Fruit fly (Drosophila melanogaster) whole organism, embryonic: Measurements from ENCODE around the gene CtBP.

ENCODE experiments used
- CG1024 ChIP-seq: fragments of 200-800 bp; sonication (Bioruptor generic); IDR thresholded peaks from 2 replicates; pipeline ENCODE4 v1.3.6; 2022; ENCODE audit warnings: missing biosample characterization, missing genetic modification characterization
- CG10654 ChIP-seq: fragments of 200-800 bp; sonication (Bioruptor generic); optimal IDR thresholded peaks from 2 replicates; lab custom pipeline; 2016; ENCODE audit warnings: missing biosample characterization, missing genetic modification characterization
- CG10979 ChIP-seq: fragments of 200-800 bp; sonication (Bioruptor generic); optimal IDR thresholded peaks from 2 replicates; lab custom pipeline; 2018; ENCODE audit warnings: missing biosample characterization, mild to moderate bottlenecking, missing genetic modification characterization, moderate library complexity
- CG12299 ChIP-seq: fragments of 200-800 bp; sonication (Bioruptor generic); optimal IDR thresholded peaks from 2 replicates; lab custom pipeline; 2018; ENCODE audit warnings: missing biosample characterization, mild to moderate bottlenecking, missing genetic modification characterization
- CG12391 ChIP-seq: fragments of 200-800 bp; sonication (Bioruptor generic); optimal IDR thresholded peaks from 3 replicates; lab custom pipeline; 2018; ENCODE audit warnings: missing biosample characterization, mild to moderate bottlenecking, missing genetic modification characterization, moderate library complexity
- CG13287 ChIP-seq: fragments of 200-800 bp; sonication (Bioruptor generic); IDR thresholded peaks from 2 replicates; pipeline ENCODE4 v1.3.6; 2022; ENCODE audit warnings: missing biosample characterization, missing genetic modification characterization; ENCODE audit not compliant: partially characterized antibody
- CG13624 ChIP-seq: fragments of 200-800 bp; sonication (Bioruptor generic); optimal IDR thresholded peaks from 2 replicates; lab custom pipeline; 2016; ENCODE audit warnings: missing biosample characterization, missing genetic modification characterization
- CG14050 ChIP-seq: fragments of 200-800 bp; sonication (Bioruptor generic); IDR thresholded peaks from 3 replicates; pipeline ENCODE4 v1.3.6; 2022; ENCODE audit warnings: missing biosample characterization, missing genetic modification characterization
- CG14710 ChIP-seq: fragments of 200-800 bp; sonication (Bioruptor generic); optimal IDR thresholded peaks from 3 replicates; lab custom pipeline; 2019; ENCODE audit warnings: missing biosample characterization, mild to moderate bottlenecking, missing genetic modification characterization, moderate library complexity
- CG15073 ChIP-seq: fragments of 200-800 bp; sonication (Bioruptor generic); optimal IDR thresholded peaks from 2 replicates; lab custom pipeline; 2016; ENCODE audit warnings: missing biosample characterization, missing genetic modification characterization
- CG1603 ChIP-seq: fragments of 200-800 bp; sonication (Bioruptor generic); optimal IDR thresholded peaks from 2 replicates; lab custom pipeline; 2019; ENCODE audit warnings: missing biosample characterization, mild to moderate bottlenecking, missing genetic modification characterization, moderate library complexity
- CG16815 ChIP-seq: fragments of 200-800 bp; sonication (Bioruptor generic); optimal IDR thresholded peaks from 3 replicates; lab custom pipeline; 2017; ENCODE audit warnings: missing biosample characterization, mild to moderate bottlenecking, missing genetic modification characterization
- CG17361 ChIP-seq: fragments of 200-800 bp; sonication (Bioruptor generic); IDR thresholded peaks from 3 replicates; pipeline ENCODE4 v1.3.6; 2022; ENCODE audit warnings: missing biosample characterization, missing genetic modification characterization
- CG18262 ChIP-seq: fragments of 200-800 bp; optimal IDR thresholded peaks from 3 replicates; lab custom pipeline; 2019; ENCODE audit warnings: missing biosample characterization, mild to moderate bottlenecking, missing genetic modification characterization, moderate library complexity
- CG31365 ChIP-seq: fragments of 200-800 bp; sonication (Bioruptor generic); optimal IDR thresholded peaks from 2 replicates; lab custom pipeline; 2018; ENCODE audit warnings: missing biosample characterization, mild to moderate bottlenecking, missing genetic modification characterization
- CG32767 ChIP-seq: fragments of 200-800 bp; sonication (Bioruptor generic); IDR thresholded peaks from 2 replicates; pipeline ENCODE4 v1.3.6; 2022; ENCODE audit warnings: missing biosample characterization, missing genetic modification characterization
- CG3407 ChIP-seq: fragments of 200-800 bp; sonication (Bioruptor generic); optimal IDR thresholded peaks from 2 replicates; lab custom pipeline; 2018; ENCODE audit warnings: missing biosample characterization, mild to moderate bottlenecking, missing genetic modification characterization
- CG3838 ChIP-seq: fragments of 200-800 bp; sonication (Bioruptor generic); optimal IDR thresholded peaks from 3 replicates; lab custom pipeline; 2016; ENCODE audit warnings: missing biosample characterization, missing genetic modification characterization
- CG4617 ChIP-seq: fragments of 200-800 bp; sonication (Bioruptor generic); optimal IDR thresholded peaks from 3 replicates; lab custom pipeline; 2016; ENCODE audit warnings: missing biosample characterization, missing genetic modification characterization, borderline replicate concordance
- CG7928 ChIP-seq: fragments of 200-800 bp; sonication (Bioruptor generic); optimal IDR thresholded peaks from 2 replicates; lab custom pipeline; 2017; ENCODE audit warnings: missing biosample characterization, mild to moderate bottlenecking, missing genetic modification characterization
- CG7963 ChIP-seq: fragments of 200-800 bp; sonication (Bioruptor generic); IDR thresholded peaks from 3 replicates; pipeline ENCODE4 v1.3.6; 2022; ENCODE audit warnings: missing biosample characterization, missing genetic modification characterization; ENCODE audit not compliant: partially characterized antibody
- CG8089 ChIP-seq: fragments of 200-800 bp; sonication (Bioruptor generic); optimal IDR thresholded peaks from 3 replicates; lab custom pipeline; 2016; ENCODE audit warnings: missing biosample characterization, missing genetic modification characterization
- CG8290 ChIP-seq, 3 experiments: fragments of 200-800 bp; sonication (Bioruptor generic); optimal IDR thresholded peaks; 2 replicates each; lab custom pipeline; 2016 to 2019; ENCODE audit warnings: missing biosample characterization in 3 of 3, missing genetic modification characterization in 3 of 3, mild to moderate bottlenecking in 2 of 3, moderate library complexity in 1 of 3
- CG8478 ChIP-seq: fragments of >200 bp; optimal IDR thresholded peaks from 2 replicates; lab custom pipeline; 2018
- Dp ChIP-seq: fragments of 200-800 bp; sonication (Bioruptor generic); optimal IDR thresholded peaks from 2 replicates; lab custom pipeline; 2018; ENCODE audit warnings: missing biosample characterization, mild to moderate bottlenecking, missing genetic modification characterization, moderate library complexity
- Hmx ChIP-seq: fragments of 200-800 bp; sonication (Bioruptor generic); optimal IDR thresholded peaks from 2 replicates; lab custom pipeline; 2016; ENCODE audit warnings: missing biosample characterization, missing genetic modification characterization
- Oli ChIP-seq: fragments of 200-800 bp; sonication (Bioruptor generic); optimal IDR thresholded peaks from 2 replicates; lab custom pipeline; 2018; ENCODE audit warnings: missing biosample characterization, mild to moderate bottlenecking, missing genetic modification characterization, moderate library complexity
- Sry-β ChIP-seq: fragments of 200-800 bp; sonication (Bioruptor generic); optimal IDR thresholded peaks from 2 replicates; lab custom pipeline; 2018; ENCODE audit warnings: missing biosample characterization, mild to moderate bottlenecking, missing genetic modification characterization, moderate library complexity
- Stat92E ChIP-seq, 3 experiments: fragments of >200 bp in 2 of 3; fragments of 200-800 bp in 1 of 3; sonication (Bioruptor generic) in 1 of 3; optimal IDR thresholded peaks; 2 replicates each; lab custom pipeline; 2017 to 2019; ENCODE audit warnings: missing biosample characterization in 3 of 3, missing genetic modification characterization in 3 of 3, mild to moderate bottlenecking in 1 of 3, moderate library complexity in 1 of 3
- Usf ChIP-seq: fragments of 200-800 bp; sonication (Bioruptor generic); optimal IDR thresholded peaks from 2 replicates; lab custom pipeline; 2017; ENCODE audit warnings: missing genotype, missing biosample characterization, missing genetic modification characterization
- az2 ChIP-seq: fragments of 200-800 bp; sonication (Bioruptor generic); optimal IDR thresholded peaks from 3 replicates; lab custom pipeline; 2016; ENCODE audit warnings: missing biosample characterization, missing genetic modification characterization
- bbx ChIP-seq: fragments of 200-800 bp; sonication (Bioruptor generic); IDR thresholded peaks from 2 replicates; pipeline ENCODE4 v1.3.6; 2022; ENCODE audit warnings: missing biosample characterization, missing genetic modification characterization; ENCODE audit not compliant: partially characterized antibody
- br ChIP-seq: fragments of >200 bp; optimal IDR thresholded peaks from 2 replicates; lab custom pipeline; 2017
- cato ChIP-seq: fragments of 200-800 bp; sonication (Bioruptor generic); optimal IDR thresholded peaks from 2 replicates; lab custom pipeline; 2016; ENCODE audit warnings: missing biosample characterization, missing genetic modification characterization, borderline replicate concordance
- dan ChIP-seq: fragments of 200-800 bp; sonication (Bioruptor generic); IDR thresholded peaks from 2 replicates; pipeline ENCODE4 v1.3.6; 2022; ENCODE audit warnings: missing biosample characterization, missing genetic modification characterization
- dimm ChIP-seq: fragments of 200-800 bp; sonication (Bioruptor generic); IDR thresholded peaks from 2 replicates; pipeline ENCODE4 v1.3.6; 2022; ENCODE audit warnings: missing biosample characterization, missing genetic modification characterization
- her ChIP-seq: fragments of 200-800 bp; sonication (Bioruptor generic); optimal IDR thresholded peaks from 2 replicates; lab custom pipeline; 2016; ENCODE audit warnings: missing biosample characterization, missing genetic modification characterization
- nerfin-1 ChIP-seq: fragments of 200-800 bp; sonication (Bioruptor generic); optimal IDR thresholded peaks from 3 replicates; lab custom pipeline; 2019; ENCODE audit warnings: missing biosample characterization, mild to moderate bottlenecking, missing genetic modification characterization, moderate library complexity
- oc ChIP-seq: fragments of 200-800 bp; sonication (Bioruptor generic); optimal IDR thresholded peaks from 2 replicates; lab custom pipeline; 2018; ENCODE audit warnings: missing biosample characterization, mild to moderate bottlenecking, missing genetic modification characterization, moderate library complexity
- pho ChIP-seq: fragments of 200-800 bp; sonication (Bioruptor generic); optimal IDR thresholded peaks from 2 replicates; lab custom pipeline; 2016; ENCODE audit warnings: missing biosample characterization, missing genetic modification characterization
- pros ChIP-seq: fragments of 200-800 bp; sonication (Bioruptor generic); optimal IDR thresholded peaks from 3 replicates; lab custom pipeline; 2019; ENCODE audit warnings: missing biosample characterization, mild to moderate bottlenecking, missing genetic modification characterization, moderate library complexity
- scrt ChIP-seq: fragments of 200-800 bp; sonication (Bioruptor generic); optimal IDR thresholded peaks from 2 replicates; lab custom pipeline; 2018; ENCODE audit warnings: missing biosample characterization, mild to moderate bottlenecking, missing genetic modification characterization, moderate library complexity
- sd ChIP-seq: fragments of 200-800 bp; sonication (Bioruptor generic); optimal IDR thresholded peaks from 3 replicates; lab custom pipeline; 2018; ENCODE audit warnings: missing biosample characterization, mild to moderate bottlenecking, missing genetic modification characterization, moderate library complexity
- tap ChIP-seq: fragments of 200-800 bp; optimal IDR thresholded peaks from 3 replicates; lab custom pipeline; 2019; ENCODE audit warnings: missing biosample characterization, mild to moderate bottlenecking, missing genetic modification characterization, moderate library complexity
- twi ChIP-seq: fragments of 200-800 bp; optimal IDR thresholded peaks from 2 replicates; lab custom pipeline; 2019; ENCODE audit warnings: missing biosample characterization, mild to moderate bottlenecking, missing genetic modification characterization, moderate library complexity
- tx ChIP-seq: fragments of 200-800 bp; sonication (Bioruptor generic); optimal IDR thresholded peaks from 2 replicates; lab custom pipeline; 2016; ENCODE audit warnings: missing biosample characterization, missing genetic modification characterization
- z ChIP-seq: fragments of 200-800 bp; sonication (Bioruptor generic); IDR thresholded peaks from 3 replicates; pipeline ENCODE4 v1.3.6; 2022; ENCODE audit warnings: missing biosample characterization, missing genetic modification characterization
- zen2 ChIP-seq: fragments of 200-800 bp; sonication (Bioruptor generic); IDR thresholded peaks from 3 replicates; pipeline ENCODE4 v1.3.6; 2022; ENCODE audit warnings: missing biosample characterization, missing genetic modification characterization; ENCODE audit not compliant: partially characterized antibody
- zfh2 ChIP-seq: fragments of 200-800 bp; sonication (Bioruptor generic); optimal IDR thresholded peaks from 2 replicates; lab custom pipeline; 2016; ENCODE audit warnings: missing biosample characterization, missing genetic modification characterization

The CtBP gene

DNA sequence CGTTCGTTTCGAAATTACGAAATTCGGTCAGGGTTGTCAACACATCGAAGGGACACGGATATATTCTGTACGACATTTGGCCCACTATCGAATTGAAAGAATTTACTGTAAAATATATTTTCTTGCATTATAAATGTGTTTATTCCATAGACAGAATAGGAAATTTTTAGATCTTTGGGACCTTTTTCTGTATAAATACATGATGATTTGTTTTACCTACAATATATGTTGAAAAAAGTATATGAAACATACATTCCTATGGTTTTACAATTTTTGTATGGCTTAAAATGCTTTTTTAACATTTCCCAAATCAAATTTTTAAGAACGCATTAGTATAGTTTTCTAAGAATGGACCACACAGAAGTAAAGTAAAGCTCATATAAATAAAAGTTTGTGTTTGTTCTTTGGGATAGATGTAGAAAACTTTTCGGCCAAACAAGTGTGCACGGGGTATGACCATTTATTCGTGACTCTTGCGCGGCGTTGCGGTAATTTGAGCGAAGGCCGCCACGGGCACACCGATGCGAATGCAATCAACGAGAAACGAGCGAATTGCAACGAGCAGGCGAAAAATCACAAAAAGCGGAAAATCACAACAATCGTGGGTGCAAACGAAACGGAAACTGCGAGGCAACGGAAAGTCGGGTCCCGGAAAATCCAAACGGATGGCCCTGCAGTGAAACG is 13.8 kb upstream of the CtBP start, which contains the start of the genes CG17327, CG44194 and CG7518 (continued):
- TF ChIP-seq bbx (peak; percentile 37; the same call in 1 of the 2 replicates), dimm (GFP tag; lab: Robert Waterston, UW) (no peak), Usf (GFP tag; lab: Kevin White, UChicago) (no peak), pros (no peak), br (lab: Kevin White, UChicago) (no peak), CG10979 (tag; lab: Kevin White, UChicago) (no peak), CG18262 (tag; lab: Kevin White, UChicago) (no peak), CG32767 (GFP tag; lab: Robert Waterston, UW) (no peak), z (no peak), tx (GFP tag; lab: Kevin White, UChicago) (peak; percentile 16), nerfin-1 (tag; lab: Kevin White, UChicago) (peak; percentile 2), Oli (tag; lab: Kevin White, UChicago) (no peak), CG8478 (lab: Kevin White, UChicago) (no peak), CG10654 (peak; percentile 12), oc (tag; lab: Kevin White, UChicago) (no peak), CG13624 (GFP tag; lab: Kevin White, UChicago) (peak; percentile 14), CG17361 (no peak), twi (no peak), CG14050 (no peak), CG12299 (tag; lab: Kevin White, UChicago) (no peak), dan (no peak), CG13287 (GFP tag; lab: Robert Waterston, UW) (peak; percentile 32), Hmx (no peak), CG14710 (tag; lab: Kevin White, UChicago) (peak; percentile 80), CG15073 (GFP tag; lab: Kevin White, UChicago) (no peak), CG7928 (GFP tag; lab: Kevin White, UChicago) (no peak), Stat92E (GFP tag; optimal IDR thresholded peaks at IDR 0.05; lab: Kevin White, UChicago) (no peak), CG8290 (GFP tag; optimal IDR thresholded peaks at IDR 0.05; lab: Kevin White, UChicago) (no peak), CG8290 (tag; optimal IDR thresholded peaks at IDR 0.05; lab: Kevin White, UChicago) (no peak), CG16815 (GFP tag; lab: Kevin White, UChicago) (no peak), tap (no peak), CG3838 (GFP tag; lab: Kevin White, UChicago) (no peak), her (GFP tag; lab: Kevin White, UChicago) (no peak), CG31365 (no peak), CG1603 (tag; lab: Kevin White, UChicago) (no peak), CG7963 (GFP tag; lab: Robert Waterston, UW) (0 out of 3 replicates have a peak, but pooled peaks have one; percentile 48), Dp (GFP tag; lab: Kevin White, UChicago) (peak; percentile 29), CG3407 (GFP tag; lab: Kevin White, UChicago) (no peak), sd (tag; lab: Kevin White, UChicago) (no peak), CG8089 (peak; percentile 17), scrt (no peak), CG12391 (tag; lab: Kevin White, UChicago) (peak; percentile 66), CG4617 (peak; percentile 58), zen2 (GFP tag; lab: Robert Waterston, UW) (no peak), pho (peak; percentile 22), zfh2 (GFP tag; lab: Kevin White, UChicago) (no peak), CG1024 (peak; percentile 53; the same call in 1 of the 2 replicates), cato (GFP tag; lab: Kevin White, UChicago) (peak; percentile 7), az2 (GFP tag; lab: Kevin White, UChicago) (peak; percentile 30), Sry-β (GFP tag; lab: Kevin White, UChicago) (no peak)
